Worm (Caenorhabditis elegans): ENCODE results near the gene R11A8.1.

- TF ChIP-seq mdl-1 (tag; optimal IDR thresholded peaks at IDR 0.05) (no peak), lin-13 (GFP tag; optimal IDR thresholded peaks at IDR 0.05) (no peak), lsy-2 (tag; optimal IDR thresholded peaks at IDR 0.05) (no peak), lin-39 (tag; optimal IDR thresholded peaks at IDR 0.05) (no peak), hlh-30 (tag; optimal IDR thresholded peaks at IDR 0.05; ENCODE audit: insufficient read depth) (no peak), nhr-28 (tag; optimal IDR thresholded peaks at IDR 0.05) (no peak)
These were observed 9.4 kb downstream of the R11A8.1 start for ce11 chrIV:10347528-10347927.

All from whole organism, L4 larva.